Fruit fly (Drosophila melanogaster): ENCODE results near the gene ppk22.

ppk22 gene

dm6 chr3R:24810844-24811625, 48.6 kb downstream of the ppk22 start (continued):
- TF ChIP-seq CG8359 (GFP tag; optimal IDR thresholded peaks at IDR 0.05; ENCODE audit: borderline replicate concordance) = no peak
- peak; percentile 79 for TF ChIP-seq Ssrp (tag; optimal IDR thresholded peaks at IDR 0.05)
- no peak for TF ChIP-seq Trl (optimal IDR thresholded peaks at IDR 0.05)
- TF ChIP-seq Trl (GFP tag; optimal IDR thresholded peaks at IDR 0.05) = peak; percentile 74
- no peak for TF ChIP-seq CG6254 (GFP tag; optimal IDR thresholded peaks at IDR 0.05)
- peak; percentile 62 for TF ChIP-seq cas (GFP tag; IDR thresholded peaks at IDR 0.05)
- peak; percentile 74 for TF ChIP-seq pb (GFP tag; optimal IDR thresholded peaks at IDR 0.05)
- peak; percentile 70 for TF ChIP-seq CG10979 (tag; optimal IDR thresholded peaks at IDR 0.05)
- TF ChIP-seq seq (GFP tag; IDR thresholded peaks at IDR 0.05) = peak; percentile 92
- TF ChIP-seq ranshi (GFP tag; IDR thresholded peaks at IDR 0.05) = peak; percentile 90
- peak in 1 of 2 experiments; percentile 63 for TF ChIP-seq Hr78 (GFP tag; optimal IDR thresholded peaks at IDR 0.05)
- TF ChIP-seq E2f2 (GFP tag; IDR thresholded peaks at IDR 0.05) = peak; percentile 66
- no peak for TF ChIP-seq zf30C (GFP tag; optimal IDR thresholded peaks at IDR 0.05)
- peak; percentile 78 for TF ChIP-seq gcm2 (GFP tag; optimal IDR thresholded peaks at IDR 0.05)
- TF ChIP-seq salm (tag; optimal IDR thresholded peaks at IDR 0.05) = peak; percentile 85
- TF ChIP-seq gsb (GFP tag; IDR thresholded peaks at IDR 0.05) = peak; percentile 87
- peak in 1 of 3 experiments; percentile 38 for TF ChIP-seq lola (GFP tag; optimal IDR thresholded peaks at IDR 0.05)
- TF ChIP-seq unpg (GFP tag; optimal IDR thresholded peaks at IDR 0.05) = peak; percentile 90
- TF ChIP-seq her (GFP tag; optimal IDR thresholded peaks at IDR 0.05) = peak; percentile 79
- TF ChIP-seq CG17186 (GFP tag; optimal IDR thresholded peaks at IDR 0.05) = peak; percentile 33
- TF ChIP-seq mld (GFP tag; IDR thresholded peaks at IDR 0.05; ENCODE audit: partially characterized antibody) = 0 out of 3 replicates have a peak, but pooled peaks have one; percentile 20
- peak; percentile 92 for TF ChIP-seq Sox102F (GFP tag; optimal IDR thresholded peaks at IDR 0.05)
- TF ChIP-seq mirr (GFP tag; optimal IDR thresholded peaks at IDR 0.05) = peak; percentile 92
- TF ChIP-seq YL-1 (GFP tag; optimal IDR thresholded peaks at IDR 0.05) = peak; percentile 35
- TF ChIP-seq Sry-β (GFP tag; optimal IDR thresholded peaks at IDR 0.05) = no peak
- TF ChIP-seq CG6813 (GFP tag; optimal IDR thresholded peaks at IDR 0.05) = peak; percentile 90
- peak; percentile 84 for TF ChIP-seq fu2 (GFP tag; optimal IDR thresholded peaks at IDR 0.05)
- peak; percentile 82 for TF ChIP-seq phol (tag; optimal IDR thresholded peaks at IDR 0.05)
- TF ChIP-seq C15 (GFP tag; IDR thresholded peaks at IDR 0.05) = peak; percentile 83
- peak; percentile 92 for TF ChIP-seq CG7786 (GFP tag; optimal IDR thresholded peaks at IDR 0.05)
- peak; percentile 76 for TF ChIP-seq twi (tag; optimal IDR thresholded peaks at IDR 0.05)
- TF ChIP-seq D19A (tag; optimal IDR thresholded peaks at IDR 0.05) = peak; percentile 83
- peak; percentile 90 for TF ChIP-seq HHEX (GFP tag; optimal IDR thresholded peaks at IDR 0.05)
- TF ChIP-seq Drgx (GFP tag; IDR thresholded peaks at IDR 0.05) = peak; percentile 95
- TF ChIP-seq Dek (tag; optimal IDR thresholded peaks at IDR 0.05) = peak; percentile 87
- TF ChIP-seq Hsf (GFP tag; optimal IDR thresholded peaks at IDR 0.05) = peak; percentile 88
- TF ChIP-seq CG14050 (GFP tag; IDR thresholded peaks at IDR 0.05) = peak; percentile 74
- TF ChIP-seq Vsx1 (GFP tag; optimal IDR thresholded peaks at IDR 0.05) = peak; percentile 66
- peak; percentile 85 for TF ChIP-seq CG17361 (GFP tag; IDR thresholded peaks at IDR 0.05)
- no peak for TF ChIP-seq CG14965 (GFP tag; optimal IDR thresholded peaks at IDR 0.05; ENCODE audit: borderline replicate concordance)
- peak; percentile 61 for TF ChIP-seq CG3163 (GFP tag; optimal IDR thresholded peaks at IDR 0.05)
- TF ChIP-seq PHDP (tag; optimal IDR thresholded peaks at IDR 0.05) = peak; percentile 92
- TF ChIP-seq CG9797 (GFP tag; optimal IDR thresholded peaks at IDR 0.05) = no peak
- peak; percentile 7 for TF ChIP-seq HmgD (GFP tag; optimal IDR thresholded peaks at IDR 0.05)
- TF ChIP-seq cg (GFP tag; optimal IDR thresholded peaks at IDR 0.05) = no peak
- TF ChIP-seq wdn (GFP tag; IDR thresholded peaks at IDR 0.05) = peak; percentile 81
- peak; percentile 63 for TF ChIP-seq en (GFP tag; optimal IDR thresholded peaks at IDR 0.05)
- peak; percentile 41; the same call in 1 of the 2 replicates for TF ChIP-seq GATAe (GFP tag; conservative IDR thresholded peaks at IDR 0.05)
